Worm (Caenorhabditis elegans): ENCODE data around the gene uncp-18.

The uncp-18 gene

DNA sequence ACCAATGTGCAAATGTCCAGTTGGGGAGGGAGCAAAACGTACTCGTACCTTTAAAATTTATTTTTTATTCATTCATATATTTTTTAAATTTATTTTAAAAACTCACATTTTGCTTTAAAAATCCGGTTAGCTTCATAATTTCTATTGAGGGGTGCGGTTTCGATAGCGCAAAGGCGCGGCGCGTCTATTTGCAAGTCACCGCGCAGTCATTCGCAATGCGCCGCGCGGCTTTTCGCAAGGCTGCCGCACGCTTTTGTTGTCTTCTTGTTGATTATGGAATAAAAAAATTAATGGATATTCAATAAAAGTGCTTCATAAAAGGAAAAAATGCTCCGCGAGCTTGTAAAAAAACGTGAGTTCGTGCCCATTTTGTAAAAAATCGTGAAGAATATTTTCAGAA is at the start of gene uncp-18, which contains the start of gene ears-2:
TSS of gene uncp-18 (plus strand) at position 282 of the 400 bp plus-strand sequence.
TSS of gene ears-2 (minus strand) at position 190 of the 400 bp plus-strand sequence.
- TF ChIP-seq dao-5 (tag; optimal IDR thresholded peaks at IDR 0.05) (peak; percentile 69), W03F9.2 (tag; optimal IDR thresholded peaks at IDR 0.05) (peak; percentile 96), him-1 (tag; optimal IDR thresholded peaks at IDR 0.05) (peak; percentile 65)

ce11 chrIV:343279-343678 is 47.1 kb upstream of the uncp-18 start:
- TF ChIP-seq him-1 (tag; optimal IDR thresholded peaks at IDR 0.05) (no peak), dao-5 (tag; optimal IDR thresholded peaks at IDR 0.05) (no peak), W03F9.2 (tag; optimal IDR thresholded peaks at IDR 0.05) (no peak)

DNA sequence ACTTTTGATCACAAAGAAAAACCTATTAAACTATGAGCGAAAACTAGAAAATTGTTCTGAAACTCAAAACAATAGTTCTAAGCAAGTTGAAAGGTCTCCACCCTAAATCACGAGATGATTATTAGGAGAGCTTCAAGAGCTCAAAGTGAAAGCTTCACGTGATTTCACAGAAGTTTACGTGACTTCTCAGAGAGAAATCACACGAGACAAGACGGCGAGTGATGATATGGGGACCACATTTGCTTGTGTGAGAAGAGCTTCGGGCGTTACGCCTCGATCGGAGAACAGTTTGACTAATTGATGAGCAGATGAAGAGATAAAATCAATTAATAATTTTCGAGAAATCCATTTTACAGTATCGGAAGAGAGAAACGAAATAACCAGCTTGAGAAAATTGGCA is 25.4 kb upstream of the uncp-18 start:
- TF ChIP-seq dao-5 (tag; optimal IDR thresholded peaks at IDR 0.05) (no peak), him-1 (tag; optimal IDR thresholded peaks at IDR 0.05) (no peak), W03F9.2 (tag; optimal IDR thresholded peaks at IDR 0.05) (no peak)

DNA sequence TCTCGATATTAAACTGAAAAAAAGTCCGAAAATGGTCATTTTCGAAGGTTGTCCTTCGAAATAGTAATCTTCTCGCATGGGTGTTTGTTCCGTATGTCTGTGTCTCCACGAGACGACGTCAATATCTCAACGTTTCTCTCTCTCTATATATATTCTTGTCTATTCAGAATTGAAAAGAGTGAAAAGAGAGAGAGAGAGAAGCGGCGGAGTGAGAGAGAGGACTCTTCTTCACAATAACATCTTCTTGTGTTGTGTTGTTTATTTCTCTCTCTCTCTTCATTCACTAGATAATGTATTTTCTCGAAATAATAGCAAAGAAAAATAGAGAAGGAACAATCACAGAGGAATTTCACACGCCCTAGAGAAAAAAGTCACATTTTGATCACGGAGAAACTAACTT is 24.0 kb upstream of the uncp-18 start:
- TF ChIP-seq him-1 (tag; optimal IDR thresholded peaks at IDR 0.05) (no peak), W03F9.2 (tag; optimal IDR thresholded peaks at IDR 0.05) (no peak), dao-5 (tag; optimal IDR thresholded peaks at IDR 0.05) (no peak)

DNA sequence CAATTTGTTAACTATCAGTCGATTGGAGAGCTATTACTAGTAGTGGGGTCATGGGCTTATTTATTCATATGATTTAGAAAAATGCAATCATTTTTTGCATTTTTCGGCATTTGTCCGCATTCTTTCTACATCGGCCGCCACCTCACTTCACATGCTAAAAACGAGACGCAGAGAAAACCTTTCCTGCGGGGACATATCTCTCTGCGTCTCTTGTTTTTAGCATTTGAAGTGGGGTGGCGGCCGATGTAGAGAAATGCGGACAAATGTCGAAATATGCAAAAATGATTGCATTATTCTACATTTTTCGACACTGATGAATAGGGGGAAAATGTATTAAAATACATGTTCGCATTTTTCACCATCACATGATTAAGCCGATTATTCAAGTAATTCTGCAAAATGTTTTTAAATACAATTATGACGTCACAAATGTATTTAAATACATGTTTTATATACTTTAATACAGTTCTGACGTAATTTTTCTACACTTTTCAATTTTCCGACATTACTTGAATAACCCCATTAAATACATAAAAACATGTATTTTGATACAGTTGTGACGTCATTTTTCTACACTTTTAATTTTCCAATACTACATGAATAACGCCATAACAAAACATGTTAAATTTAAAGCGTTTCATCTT is 18.1 kb upstream of the uncp-18 start:
- TF ChIP-seq him-1 (tag; optimal IDR thresholded peaks at IDR 0.05) (no peak), W03F9.2 (tag; optimal IDR thresholded peaks at IDR 0.05) (no peak), dao-5 (tag; optimal IDR thresholded peaks at IDR 0.05) (no peak)

ce11 chrIV:373963-374362 is 16.4 kb upstream of the uncp-18 start:
- no peak for TF ChIP-seq W03F9.2 (tag; optimal IDR thresholded peaks at IDR 0.05)
- TF ChIP-seq him-1 (tag; optimal IDR thresholded peaks at IDR 0.05): no peak
- no peak for TF ChIP-seq dao-5 (tag; optimal IDR thresholded peaks at IDR 0.05)

DNA sequence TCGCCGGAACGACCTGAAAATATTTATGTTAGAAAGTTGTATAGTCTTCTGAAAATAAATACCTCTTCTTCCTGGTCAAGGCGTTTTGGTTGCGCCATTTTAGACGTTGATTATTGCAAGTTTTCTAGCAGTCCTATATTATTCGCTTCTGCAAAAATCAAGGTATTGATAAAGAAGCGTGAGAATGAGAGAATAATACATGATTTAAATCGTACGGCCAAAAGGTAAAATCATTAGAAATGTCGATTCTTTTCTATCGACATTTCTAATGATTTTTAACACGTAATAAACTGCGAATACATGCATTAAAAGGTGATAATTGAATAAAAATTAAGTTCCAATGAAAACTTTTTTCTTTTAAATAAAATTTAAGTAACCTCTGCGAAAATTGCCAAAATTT is 14.4 kb upstream of the uncp-18 start, which contains the start of gene fln-1:
TSS of gene fln-1 (minus strand) at position 101 of the 400 bp plus-strand sequence.
- no peak for TF ChIP-seq him-1 (tag; optimal IDR thresholded peaks at IDR 0.05)

DNA sequence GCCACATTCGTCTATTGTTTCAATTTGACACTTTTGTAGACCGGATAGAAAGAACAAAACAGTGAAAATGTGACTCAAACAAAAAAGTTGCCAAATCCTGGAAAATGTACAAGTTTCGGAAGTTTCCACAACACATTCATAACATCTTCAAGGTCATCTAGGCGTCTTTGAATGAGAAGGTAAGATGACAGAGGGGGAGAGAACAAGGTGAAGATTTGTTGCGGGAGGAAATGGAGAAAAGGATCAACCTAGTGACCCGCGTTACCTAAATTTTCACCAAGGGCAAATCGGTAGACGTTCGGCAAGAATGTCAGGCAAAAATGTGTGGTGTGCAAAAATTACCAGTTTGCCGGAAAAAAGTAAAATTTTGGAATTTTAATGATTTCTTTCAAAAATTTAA is 12.6 kb upstream of the uncp-18 start:
- TF ChIP-seq dao-5 (tag; optimal IDR thresholded peaks at IDR 0.05) (no peak), W03F9.2 (tag; optimal IDR thresholded peaks at IDR 0.05) (no peak), him-1 (tag; optimal IDR thresholded peaks at IDR 0.05) (no peak)

DNA sequence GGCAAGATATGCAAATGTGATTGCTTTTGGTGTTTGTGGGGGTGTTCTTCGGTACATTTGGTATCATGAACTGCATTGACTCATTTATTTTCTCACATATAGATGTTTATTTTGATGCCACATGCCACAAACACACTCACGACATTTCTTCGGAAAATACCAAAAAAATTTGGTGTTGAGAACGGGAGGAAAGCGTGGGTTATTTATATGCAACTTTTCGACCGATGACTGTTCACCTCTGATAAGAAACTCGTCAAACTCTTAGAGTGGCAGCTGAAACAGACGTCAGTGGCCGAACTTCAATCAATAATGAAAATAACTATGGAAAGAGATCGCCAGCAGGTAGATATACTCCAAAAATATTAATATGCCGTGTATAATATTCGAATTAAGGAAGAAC is 12.0 kb upstream of the uncp-18 start:
- no peak for TF ChIP-seq W03F9.2 (tag; optimal IDR thresholded peaks at IDR 0.05)
- no peak for TF ChIP-seq him-1 (tag; optimal IDR thresholded peaks at IDR 0.05)
- no peak for TF ChIP-seq dao-5 (tag; optimal IDR thresholded peaks at IDR 0.05)

DNA sequence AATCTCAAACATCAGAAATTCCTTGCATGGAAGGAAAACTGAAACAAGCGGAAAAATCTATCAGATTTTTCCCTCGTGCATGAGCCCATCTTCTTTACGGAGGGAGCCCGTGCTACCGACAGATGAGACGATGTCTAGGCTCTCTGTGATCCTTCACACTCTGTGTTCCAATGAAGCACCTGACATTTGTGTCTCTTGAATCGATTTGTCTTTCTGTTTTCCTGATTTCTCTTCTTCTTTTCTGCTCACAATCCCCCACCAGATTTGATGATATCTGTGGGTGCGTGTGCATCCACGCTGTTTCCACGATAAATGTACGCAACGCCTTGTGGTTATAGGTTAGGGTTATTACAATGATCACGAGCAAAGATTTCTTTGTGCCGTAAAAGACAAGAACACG is 11.5 kb upstream of the uncp-18 start:
- TF ChIP-seq W03F9.2 (tag; optimal IDR thresholded peaks at IDR 0.05): no peak
- no peak for TF ChIP-seq him-1 (tag; optimal IDR thresholded peaks at IDR 0.05)
- no peak for TF ChIP-seq dao-5 (tag; optimal IDR thresholded peaks at IDR 0.05)

DNA sequence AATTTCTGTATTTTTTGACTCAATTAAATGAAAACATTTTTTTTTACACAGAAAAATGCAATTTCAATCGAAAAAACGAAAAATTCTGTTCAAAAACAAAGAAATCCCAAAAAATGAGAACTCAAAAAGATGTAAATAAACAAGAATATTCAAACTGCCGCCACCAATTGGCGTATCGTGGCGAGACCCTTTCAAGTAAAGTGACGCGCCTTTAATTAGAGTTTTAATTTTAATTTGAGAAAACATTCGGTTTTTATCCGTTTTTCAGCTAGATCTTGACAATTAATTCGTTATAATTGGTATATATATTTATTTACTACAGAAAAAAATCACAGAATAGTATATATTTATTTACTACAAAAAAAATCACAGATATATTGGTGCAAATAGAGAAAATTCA is 10.8 kb upstream of the uncp-18 start:
- no peak for TF ChIP-seq W03F9.2 (tag; optimal IDR thresholded peaks at IDR 0.05)
- TF ChIP-seq dao-5 (tag; optimal IDR thresholded peaks at IDR 0.05): no peak
- TF ChIP-seq him-1 (tag; optimal IDR thresholded peaks at IDR 0.05): no peak

- TF ChIP-seq W03F9.2 (tag; optimal IDR thresholded peaks at IDR 0.05) (no peak), dao-5 (tag; optimal IDR thresholded peaks at IDR 0.05) (no peak), him-1 (tag; optimal IDR thresholded peaks at IDR 0.05) (no peak)
Measured at ce11 chrIV:383135-383731, 7.1 kb upstream of the uncp-18 start, which contains the start of gene spl-1. Gene spl-1, minus strand, starts transcription at chrIV:383185.

DNA sequence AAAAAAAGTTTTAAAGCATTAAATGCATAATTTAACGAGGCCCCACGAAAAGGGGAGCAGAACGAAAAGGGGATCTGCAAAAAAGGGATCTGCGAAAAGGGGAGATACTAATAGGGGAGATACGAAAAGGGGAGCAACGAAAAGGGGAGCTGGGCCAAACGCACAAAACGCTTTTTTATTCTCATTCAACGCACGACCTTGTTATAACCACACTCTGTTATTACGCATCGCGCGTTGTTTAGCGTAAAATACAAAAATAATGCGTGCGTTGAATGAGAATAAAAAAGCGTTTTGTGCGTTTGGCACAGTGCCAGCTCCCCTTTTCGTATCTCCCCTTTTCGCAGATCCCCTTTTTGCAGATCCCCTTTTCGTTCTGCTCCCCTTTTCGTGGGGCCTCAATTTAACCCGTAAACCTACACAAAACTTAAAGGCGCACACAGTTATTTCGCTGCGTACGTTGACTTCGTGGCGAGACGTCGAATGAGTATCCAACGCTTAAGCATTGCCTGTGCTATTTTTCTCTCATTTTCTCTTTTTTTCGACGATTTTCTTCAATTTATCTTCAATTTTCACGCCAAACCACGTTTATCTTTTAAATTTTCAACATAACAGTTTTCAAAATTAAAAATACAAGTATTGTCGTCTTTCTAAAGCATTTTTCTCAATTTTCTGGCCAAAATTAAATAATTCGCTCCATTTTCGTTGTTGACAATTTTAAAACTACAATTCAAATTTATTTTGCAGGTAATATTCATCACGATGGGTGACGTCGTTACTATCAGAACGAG is 5.0 kb upstream of the uncp-18 start, which contains the start of gene rps-24:
TSS of gene rps-24 (plus strand) at position 738 of the 788 bp plus-strand sequence.
- peak; percentile 48 for TF ChIP-seq dao-5 (tag; optimal IDR thresholded peaks at IDR 0.05)
- peak; percentile 51 for TF ChIP-seq him-1 (tag; optimal IDR thresholded peaks at IDR 0.05)
- peak; percentile 87 for TF ChIP-seq W03F9.2 (tag; optimal IDR thresholded peaks at IDR 0.05)

DNA sequence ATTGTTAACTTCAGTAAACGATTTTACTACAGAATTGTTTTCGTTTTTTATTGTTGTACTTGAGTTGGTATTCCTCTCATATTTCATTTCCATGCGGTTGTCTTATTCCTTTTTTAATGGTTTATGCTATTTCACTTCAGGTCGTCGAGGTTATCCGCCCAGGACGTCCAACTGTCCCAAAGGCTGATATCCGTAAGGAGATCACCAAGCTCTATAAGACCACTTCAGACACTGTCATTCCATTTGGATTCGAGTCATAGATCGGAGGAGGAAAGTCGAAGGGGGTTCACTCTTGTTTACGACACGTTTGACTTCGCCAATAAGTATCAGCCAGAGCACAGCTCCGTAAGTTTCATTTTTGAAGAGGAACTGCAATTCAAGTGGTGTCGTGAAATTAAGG is 3.8 kb upstream of the uncp-18 start, which contains the start of gene T07A9.14:
TSS of gene T07A9.14 (plus strand) at position 124 of the 400 bp plus-strand sequence.
- TF ChIP-seq him-1 (tag; optimal IDR thresholded peaks at IDR 0.05) (no peak), W03F9.2 (tag; optimal IDR thresholded peaks at IDR 0.05) (no peak), dao-5 (tag; optimal IDR thresholded peaks at IDR 0.05) (no peak)

Data from whole organism, L4/young adult.